Worm (Caenorhabditis elegans): ENCODE results near the gene ttr-51.

Gene ttr-51

ce11 chrIV:13240078-13240841 lies 11.9 kb downstream of the ttr-51 start, which contains the start of gene rpl-12 (continued):
- TF ChIP-seq pax-1 (tag; optimal IDR thresholded peaks at IDR 0.05) = peak; percentile 75
- peak; percentile 73 for TF ChIP-seq pat-9 (tag; optimal IDR thresholded peaks at IDR 0.05)
- no peak for TF ChIP-seq ceh-6 (GFP tag; optimal IDR thresholded peaks at IDR 0.05)
- peak; percentile 94 for TF ChIP-seq tbx-2 (tag; optimal IDR thresholded peaks at IDR 0.05)
- TF ChIP-seq che-1 (tag; optimal IDR thresholded peaks at IDR 0.05) = no peak
- TF ChIP-seq lim-6 (tag; optimal IDR thresholded peaks at IDR 0.05) = peak; percentile 24
- no peak for TF ChIP-seq mec-3 (tag; optimal IDR thresholded peaks at IDR 0.05; ENCODE audit: borderline replicate concordance)
- TF ChIP-seq ref-2 (tag; optimal IDR thresholded peaks at IDR 0.05) = peak; percentile 93
- no peak for TF ChIP-seq hlh-15 (tag; optimal IDR thresholded peaks at IDR 0.05)
- peak; percentile 62 for TF ChIP-seq pha-2 (tag; optimal IDR thresholded peaks at IDR 0.05)
- peak; percentile 4 for TF ChIP-seq eyg-1 (tag; optimal IDR thresholded peaks at IDR 0.05)
- TF ChIP-seq unc-86 (tag; optimal IDR thresholded peaks at IDR 0.05) = peak; percentile 82
- TF ChIP-seq unc-3 (GFP tag; conservative IDR thresholded peaks at IDR 0.05) = no peak
- peak; percentile 70 for TF ChIP-seq unc-3 (tag; optimal IDR thresholded peaks at IDR 0.05)
- no peak for TF ChIP-seq elt-4 (tag; optimal IDR thresholded peaks at IDR 0.05)
- peak; percentile 9 for TF ChIP-seq gmeb-2 (tag; optimal IDR thresholded peaks at IDR 0.05)
- TF ChIP-seq madf-2 (tag; optimal IDR thresholded peaks at IDR 0.05) = peak; percentile 66
- no peak for TF ChIP-seq ceh-19 (GFP tag; optimal IDR thresholded peaks at IDR 0.05)
- TF ChIP-seq ztf-16 (tag; optimal IDR thresholded peaks at IDR 0.05) = no peak
- TF ChIP-seq T23F11.4 (GFP tag; optimal IDR thresholded peaks at IDR 0.05) = peak; percentile 26
- peak; percentile 50 for TF ChIP-seq ceh-48 (tag; optimal IDR thresholded peaks at IDR 0.05)
- no peak for TF ChIP-seq nhr-11 (tag; optimal IDR thresholded peaks at IDR 0.05)
- no peak for TF ChIP-seq ahr-1 (tag; optimal IDR thresholded peaks at IDR 0.05)
- peak; percentile 3 for TF ChIP-seq sdc-2 (tag; optimal IDR thresholded peaks at IDR 0.05)
- 0 out of 2 replicates have a peak, but pooled peaks have one; percentile 50 for TF ChIP-seq ceh-45 (GFP tag; IDR thresholded peaks at IDR 0.05)
- peak; percentile 27 for TF ChIP-seq ttx-3 (tag; optimal IDR thresholded peaks at IDR 0.05)
- no peak for TF ChIP-seq hlh-6 (tag; optimal IDR thresholded peaks at IDR 0.05)
- TF ChIP-seq hlh-30 (tag; optimal IDR thresholded peaks at IDR 0.05; ENCODE audit: insufficient read depth) = peak; percentile 66
- no peak for TF ChIP-seq Y22D7AL.16 (tag; optimal IDR thresholded peaks at IDR 0.05)

DNA sequence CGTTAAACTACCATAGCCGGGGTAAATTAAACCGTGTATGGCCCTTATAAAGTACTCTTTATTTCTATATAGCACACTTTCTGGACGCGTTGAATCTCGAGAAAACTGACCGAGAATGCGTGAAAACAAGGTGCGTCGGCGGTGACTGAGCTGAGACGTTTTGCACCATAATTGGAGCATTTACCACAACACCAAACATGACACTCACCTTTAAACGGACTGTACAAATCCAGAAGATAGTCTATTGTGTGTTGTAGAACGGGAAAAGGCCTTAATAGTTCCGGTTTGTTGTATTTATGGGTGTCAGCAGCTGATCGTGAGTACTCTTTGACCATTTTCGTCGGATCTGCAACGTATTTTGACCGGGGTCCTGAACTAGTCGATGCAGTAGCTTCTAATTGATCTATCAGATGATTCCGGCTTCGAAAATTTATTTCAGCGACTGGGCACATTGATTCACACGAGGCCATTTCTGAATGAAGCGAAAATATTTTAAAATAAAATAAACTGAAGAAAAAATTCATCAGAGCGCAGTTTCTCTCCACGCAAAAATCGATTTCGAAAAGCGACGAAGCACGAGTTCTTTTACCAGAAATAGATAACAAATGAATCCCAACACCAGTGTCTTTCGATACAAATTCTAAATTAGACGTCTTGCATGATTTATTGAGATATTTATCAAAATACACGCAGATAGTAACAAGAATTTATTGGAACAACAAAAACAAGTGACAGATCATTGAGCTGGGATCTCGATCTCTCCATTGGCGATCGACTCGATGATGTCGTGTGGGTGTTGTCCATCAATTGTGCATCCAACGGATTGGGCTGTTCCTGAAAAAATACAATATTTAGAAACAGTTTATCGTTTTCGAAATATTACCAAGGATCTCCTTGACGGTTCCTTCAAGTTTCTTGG lies 12.9 kb downstream of the ttr-51 start, which contains the start of gene tag-115:
Gene tag-115 (minus strand): TSS at position 472 of the 919 bp plus-strand sequence.
- no peak for TF ChIP-seq pax-1 (tag; optimal IDR thresholded peaks at IDR 0.05)
- no peak for TF ChIP-seq unc-42 (tag; optimal IDR thresholded peaks at IDR 0.05)
- TF ChIP-seq rnt-1 (tag; optimal IDR thresholded peaks at IDR 0.05) = no peak
- TF ChIP-seq fkh-6 (tag; optimal IDR thresholded peaks at IDR 0.05) = no peak
- TF ChIP-seq pat-9 (tag; optimal IDR thresholded peaks at IDR 0.05) = no peak
- no peak for TF ChIP-seq T23F11.4 (GFP tag; optimal IDR thresholded peaks at IDR 0.05)
- no peak for TF ChIP-seq gmeb-2 (tag; optimal IDR thresholded peaks at IDR 0.05)
- no peak for TF ChIP-seq ceh-9 (tag; optimal IDR thresholded peaks at IDR 0.05)
- no peak for TF ChIP-seq ceh-19 (GFP tag; optimal IDR thresholded peaks at IDR 0.05)
- TF ChIP-seq nhr-11 (tag; optimal IDR thresholded peaks at IDR 0.05) = no peak
- no peak for TF ChIP-seq ceh-22 (tag; optimal IDR thresholded peaks at IDR 0.05)

- TF ChIP-seq syd-9 (tag; optimal IDR thresholded peaks at IDR 0.05) = no peak
- TF ChIP-seq madf-2 (tag; optimal IDR thresholded peaks at IDR 0.05) = no peak
- TF ChIP-seq elt-2 (tag; optimal IDR thresholded peaks at IDR 0.05) = no peak
- TF ChIP-seq zip-5 (tag; optimal IDR thresholded peaks at IDR 0.05) = no peak
- no peak for TF ChIP-seq ceh-45 (GFP tag; IDR thresholded peaks at IDR 0.05)
- TF ChIP-seq unc-3 (GFP tag; conservative IDR thresholded peaks at IDR 0.05) = no peak
- TF ChIP-seq unc-3 (tag; optimal IDR thresholded peaks at IDR 0.05) = no peak
- TF ChIP-seq fax-1 (tag; optimal IDR thresholded peaks at IDR 0.05) = no peak
- no peak for TF ChIP-seq ets-4 (tag; optimal IDR thresholded peaks at IDR 0.05)
- no peak for TF ChIP-seq ahr-1 (tag; optimal IDR thresholded peaks at IDR 0.05)
- no peak for TF ChIP-seq nhr-11 (tag; optimal IDR thresholded peaks at IDR 0.05)
- no peak for TF ChIP-seq F13H6.1 (tag; optimal IDR thresholded peaks at IDR 0.05)
- no peak for TF ChIP-seq ceh-48 (tag; optimal IDR thresholded peaks at IDR 0.05)
- TF ChIP-seq sdc-2 (tag; optimal IDR thresholded peaks at IDR 0.05) = no peak
- no peak for TF ChIP-seq ama-1 (optimal IDR thresholded peaks at IDR 0.05)
- no peak for TF ChIP-seq eyg-1 (tag; optimal IDR thresholded peaks at IDR 0.05)
- no peak for TF ChIP-seq ceh-18 (tag; optimal IDR thresholded peaks at IDR 0.05)
- no peak for TF ChIP-seq unc-86 (tag; optimal IDR thresholded peaks at IDR 0.05)
- no peak for TF ChIP-seq mec-3 (tag; optimal IDR thresholded peaks at IDR 0.05; ENCODE audit: borderline replicate concordance)
Observed at ce11 chrIV:13236485-13236884, 15.6 kb downstream of the ttr-51 start, which contains the start of gene pwp-1. Gene pwp-1 (minus strand): TSS chrIV:13236585.
